Worm (Caenorhabditis elegans) whole organism, late embryonic: Measurements from ENCODE around the gene C55B6.4.

Experiments used
- C08G9.2 ChIP-seq: sonication (generic microtip); optimal IDR thresholded peaks from 2 replicates; lab custom pipeline; 2016; ENCODE audit warnings: mild to moderate bottlenecking, missing genetic modification characterization, moderate library complexity, missing compliant biosample characterization
- F13H6.1 ChIP-seq: sonication (generic microtip); optimal IDR thresholded peaks from 2 replicates; lab custom pipeline; 2016; ENCODE audit warnings: missing genetic modification characterization, missing compliant biosample characterization
- K02D7.2 ChIP-seq: sonication (generic microtip); optimal IDR thresholded peaks from 2 replicates; lab custom pipeline; 2017; ENCODE audit warnings: mild to moderate bottlenecking, missing genetic modification characterization, missing compliant biosample characterization
- T23F11.4 ChIP-seq: fragments of 200-800 bp; sonication (Bioruptor generic); optimal IDR thresholded peaks from 2 replicates; lab custom pipeline; 2018; ENCODE audit warnings: mild to moderate bottlenecking, missing genetic modification characterization, missing compliant biosample characterization
- ahr-1 ChIP-seq: sonication (generic microtip); optimal IDR thresholded peaks from 2 replicates; lab custom pipeline; 2016; ENCODE audit warnings: missing genetic modification characterization, missing compliant biosample characterization
- ama-1 ChIP-seq: fragments of 150-350 bp; optimal IDR thresholded peaks from 2 replicates; lab custom pipeline; 2014
- ceh-18 ChIP-seq: sonication (generic microtip); optimal IDR thresholded peaks from 2 replicates; lab custom pipeline; 2016; ENCODE audit warnings: missing genetic modification characterization, missing compliant biosample characterization
- ceh-2 ChIP-seq: sonication (generic microtip); optimal IDR thresholded peaks from 2 replicates; lab custom pipeline; 2016; ENCODE audit warnings: missing genotype, missing genetic modification characterization, missing compliant biosample characterization
- ceh-22 ChIP-seq: sonication (generic microtip); optimal IDR thresholded peaks from 2 replicates; lab custom pipeline; 2017; ENCODE audit warnings: missing biosample characterization, missing genetic modification characterization
- ceh-24 ChIP-seq: sonication (generic microtip); optimal IDR thresholded peaks from 2 replicates; lab custom pipeline; 2016; ENCODE audit warnings: mild to moderate bottlenecking, missing genetic modification characterization, missing compliant biosample characterization
- ceh-30 ChIP-seq: fragments of 150-350 bp; optimal IDR thresholded peaks from 2 replicates; lab custom pipeline; 2014; ENCODE audit warnings: missing biosample characterization, missing genetic modification characterization
- ceh-34 ChIP-seq: sonication (generic microtip); optimal IDR thresholded peaks from 2 replicates; lab custom pipeline; 2016; ENCODE audit warnings: mild to moderate bottlenecking, missing genetic modification characterization, missing compliant biosample characterization
- ceh-45 ChIP-seq: fragments of 200-800 bp; sonication (Bioruptor generic); IDR thresholded peaks from 2 replicates; pipeline ENCODE4 v1.3.6; 2022; ENCODE audit warnings: missing genetic modification reagents, missing genetic modification characterization, missing compliant biosample characterization
- ceh-6 ChIP-seq: fragments of 200-800 bp; sonication (Bioruptor generic); optimal IDR thresholded peaks from 2 replicates; lab custom pipeline; 2018; ENCODE audit warnings: mild to moderate bottlenecking, missing genetic modification characterization, missing compliant biosample characterization
- ceh-9 ChIP-seq: sonication (generic microtip); optimal IDR thresholded peaks from 2 replicates; lab custom pipeline; 2016; ENCODE audit warnings: mild to moderate bottlenecking, missing genetic modification characterization, inconsistent platforms, missing compliant biosample characterization
- dmd-4 ChIP-seq: sonication (generic microtip); optimal IDR thresholded peaks from 2 replicates; lab custom pipeline; 2016; ENCODE audit warnings: borderline replicate concordance, missing genetic modification characterization, missing compliant biosample characterization
- dve-1 ChIP-seq: sonication (generic microtip); optimal IDR thresholded peaks from 2 replicates; lab custom pipeline; 2017; ENCODE audit warnings: antibody characterized with exemption, mild to moderate bottlenecking, missing genetic modification characterization, missing compliant biosample characterization
- elt-2 ChIP-seq: sonication (generic microtip); optimal IDR thresholded peaks from 2 replicates; lab custom pipeline; 2016; ENCODE audit warnings: missing genetic modification reagents, missing genetic modification characterization, missing compliant biosample characterization
- ets-4 ChIP-seq: sonication (generic microtip); optimal IDR thresholded peaks from 2 replicates; lab custom pipeline; 2016; ENCODE audit warnings: missing genetic modification characterization, missing compliant biosample characterization
- eyg-1 ChIP-seq: sonication (generic microtip); optimal IDR thresholded peaks from 2 replicates; lab custom pipeline; 2016; ENCODE audit warnings: missing genotype, missing genetic modification characterization, missing compliant biosample characterization
- fax-1 ChIP-seq: sonication (generic microtip); optimal IDR thresholded peaks from 2 replicates; lab custom pipeline; 2016; ENCODE audit warnings: missing genotype, missing genetic modification characterization, missing compliant biosample characterization
- fkh-10 ChIP-seq: fragments of 150-350 bp; optimal IDR thresholded peaks from 2 replicates; lab custom pipeline; 2014; ENCODE audit warnings: missing biosample characterization, missing genetic modification reagents, missing genetic modification characterization
- fkh-6 ChIP-seq: sonication (generic microtip); optimal IDR thresholded peaks from 2 replicates; lab custom pipeline; 2016; ENCODE audit warnings: missing genetic modification characterization, missing compliant biosample characterization
- hlh-13 ChIP-seq: fragments of 200-800 bp; sonication (Bioruptor generic); optimal IDR thresholded peaks from 2 replicates; lab custom pipeline; 2018; ENCODE audit warnings: mild to moderate bottlenecking, missing genetic modification characterization, missing compliant biosample characterization
- hlh-15 ChIP-seq: sonication (generic microtip); optimal IDR thresholded peaks from 2 replicates; lab custom pipeline; 2016; ENCODE audit warnings: missing genetic modification characterization, missing compliant biosample characterization
- hlh-30 ChIP-seq: sonication (generic microtip); optimal IDR thresholded peaks from 2 replicates; lab custom pipeline; 2017; ENCODE audit warnings: antibody characterized with exemption, missing genetic modification characterization, missing compliant biosample characterization; ENCODE audit not compliant: insufficient read depth
- hlh-8 ChIP-seq: sonication (generic microtip); optimal IDR thresholded peaks from 2 replicates; lab custom pipeline; 2016; ENCODE audit warnings: missing genotype, missing genetic modification characterization, missing compliant biosample characterization
- lin-11 ChIP-seq: fragments of 200-800 bp; sonication (Bioruptor generic); optimal IDR thresholded peaks from 2 replicates; lab custom pipeline; 2018; ENCODE audit warnings: mild to moderate bottlenecking, missing genetic modification characterization, missing compliant biosample characterization
- madf-2 ChIP-seq: sonication (generic microtip); optimal IDR thresholded peaks from 2 replicates; lab custom pipeline; 2017; ENCODE audit warnings: missing genetic modification characterization, missing compliant biosample characterization
- mec-3 ChIP-seq: sonication (generic microtip); optimal IDR thresholded peaks from 2 replicates; lab custom pipeline; 2016; ENCODE audit warnings: borderline replicate concordance, missing genetic modification characterization, missing compliant biosample characterization
- nfya-1 ChIP-seq: sonication (generic microtip); optimal IDR thresholded peaks from 2 replicates; lab custom pipeline; 2017; ENCODE audit warnings: missing genetic modification characterization, mild to moderate bottlenecking, missing compliant biosample characterization, antibody characterized with exemption, moderate library complexity
- nhr-232 ChIP-seq: sonication (generic microtip); optimal IDR thresholded peaks from 2 replicates; lab custom pipeline; 2016; ENCODE audit warnings: missing genetic modification characterization, missing compliant biosample characterization
- npax-4 ChIP-seq: sonication (generic microtip); optimal IDR thresholded peaks from 2 replicates; lab custom pipeline; 2016; ENCODE audit warnings: missing genetic modification characterization, missing compliant biosample characterization
- odd-2 ChIP-seq: sonication (generic microtip); optimal IDR thresholded peaks from 2 replicates; lab custom pipeline; 2017; ENCODE audit warnings: antibody characterized with exemption, mild to moderate bottlenecking, missing genetic modification characterization, missing compliant biosample characterization
- pat-9 ChIP-seq: fragments of 200-800 bp; sonication (Bioruptor generic); optimal IDR thresholded peaks from 2 replicates; lab custom pipeline; 2018; ENCODE audit warnings: mild to moderate bottlenecking, missing genetic modification characterization, moderate library complexity, missing compliant biosample characterization
- pha-2 ChIP-seq: sonication (generic microtip); optimal IDR thresholded peaks from 2 replicates; lab custom pipeline; 2017; ENCODE audit warnings: mild to moderate bottlenecking, missing genetic modification characterization, missing compliant biosample characterization
- pha-4 ChIP-seq: fragments of 150-350 bp; optimal IDR thresholded peaks from 2 replicates; lab custom pipeline; 2018; ENCODE audit warnings: missing biosample characterization, missing genetic modification reagents, missing genetic modification characterization
- pros-1 ChIP-seq: fragments of 150-350 bp; optimal IDR thresholded peaks from 2 replicates; lab custom pipeline; 2014; ENCODE audit warnings: missing biosample characterization, missing genetic modification reagents, missing genetic modification characterization
- ref-2 ChIP-seq: sonication (generic microtip); optimal IDR thresholded peaks from 2 replicates; lab custom pipeline; 2016; ENCODE audit warnings: missing genetic modification characterization, missing compliant biosample characterization
- rnt-1 ChIP-seq: sonication (generic microtip); optimal IDR thresholded peaks from 2 replicates; lab custom pipeline; 2016; ENCODE audit warnings: missing genetic modification characterization, missing compliant biosample characterization
- sdc-2 ChIP-seq: sonication (generic microtip); optimal IDR thresholded peaks from 2 replicates; lab custom pipeline; 2016; ENCODE audit warnings: missing genotype, missing genetic modification characterization, missing compliant biosample characterization
- sox-2 ChIP-seq: fragments of 200-800 bp; sonication (Bioruptor generic); IDR thresholded peaks from 2 replicates; pipeline ENCODE4 v1.3.6; 2022; ENCODE audit warnings: missing genetic modification reagents, missing genetic modification characterization, missing compliant biosample characterization
- syd-9 ChIP-seq: sonication (generic microtip); optimal IDR thresholded peaks from 2 replicates; lab custom pipeline; 2016; ENCODE audit warnings: mild to moderate bottlenecking, missing genetic modification characterization, moderate library complexity, missing compliant biosample characterization
- ttx-3 ChIP-seq: sonication (generic microtip); optimal IDR thresholded peaks from 2 replicates; lab custom pipeline; 2016; ENCODE audit warnings: missing genetic modification reagents, missing genetic modification characterization, missing compliant biosample characterization
- unc-3 ChIP-seq, 2 experiments: fragments of 200-800 bp in 1 of 2; sonication (Bioruptor generic) in 1 of 2; sonication (generic microtip) in 1 of 2; conservative IDR thresholded peaks in 1 of 2; optimal IDR thresholded peaks in 1 of 2; 2 replicates each; pipeline versions ENCODE4 v1.3.6 to Lab custom; 2016 to 2022; ENCODE audit warnings: missing compliant biosample characterization in 2 of 2, missing genetic modification characterization in 2 of 2, missing genetic modification reagents in 1 of 2
- unc-55 ChIP-seq: sonication (generic microtip); optimal IDR thresholded peaks from 2 replicates; lab custom pipeline; 2017; ENCODE audit warnings: missing biosample characterization, missing genetic modification reagents, missing genetic modification characterization
- unc-86 ChIP-seq: sonication (generic microtip); optimal IDR thresholded peaks from 2 replicates; lab custom pipeline; 2016; ENCODE audit warnings: missing genetic modification characterization, missing compliant biosample characterization
- zip-5 ChIP-seq: sonication (generic microtip); optimal IDR thresholded peaks from 2 replicates; lab custom pipeline; 2016; ENCODE audit warnings: missing genetic modification characterization, missing compliant biosample characterization
- ztf-16 ChIP-seq: sonication (generic microtip); optimal IDR thresholded peaks from 2 replicates; lab custom pipeline; 2017; ENCODE audit warnings: missing genetic modification characterization, missing compliant biosample characterization

The C55B6.4 gene

ce11 chrX:7191882-7192281 lies 4.4 kb upstream of the C55B6.4 start, which contains the start of gene C55B6.7:
C55B6.7 (minus strand) TSS chrX:7191982.
- TF ChIP-seq hlh-30 (tag; lab: Kevin White, UChicago) (no peak), pros-1 (tag; lab: Kevin White, UChicago) (no peak), ceh-45 (GFP tag; lab: Robert Waterston, UW) (no peak), ceh-18 (tag; lab: Kevin White, UChicago) (no peak), unc-86 (tag; lab: Kevin White, UChicago) (no peak), unc-55 (GFP tag; lab: Kevin White, UChicago) (no peak), lin-11 (tag; lab: Kevin White, UChicago) (no peak), eyg-1 (tag; lab: Kevin White, UChicago) (no peak), zip-5 (no peak), ref-2 (no peak), ceh-22 (tag; lab: Kevin White, UChicago) (no peak), ets-4 (tag; lab: Kevin White, UChicago) (no peak), F13H6.1 (tag; lab: Kevin White, UChicago) (no peak), hlh-15 (tag; lab: Kevin White, UChicago) (no peak), ceh-34 (tag; lab: Kevin White, UChicago) (no peak)

- TF ChIP-seq odd-2 = no peak
- TF ChIP-seq hlh-13 = no peak
- no peak for TF ChIP-seq fkh-6 (tag; lab: Kevin White, UChicago)
- TF ChIP-seq syd-9 (tag; lab: Kevin White, UChicago) = no peak
- TF ChIP-seq ceh-45 (GFP tag; lab: Robert Waterston, UW) = no peak
- no peak for TF ChIP-seq npax-4
- TF ChIP-seq C08G9.2 (tag; lab: Kevin White, UChicago) = no peak
- no peak for TF ChIP-seq ceh-2
- TF ChIP-seq eyg-1 (tag; lab: Kevin White, UChicago) = no peak
- TF ChIP-seq lin-11 (tag; lab: Kevin White, UChicago) = no peak
- no peak for TF ChIP-seq ahr-1 (tag; lab: Kevin White, UChicago)
- TF ChIP-seq zip-5 = no peak
- TF ChIP-seq dmd-4 = no peak
- TF ChIP-seq elt-2 (tag; lab: Kevin White, UChicago) = peak; percentile 32
- no peak for TF ChIP-seq hlh-30 (tag; lab: Kevin White, UChicago)
- TF ChIP-seq ceh-24 (tag; lab: Kevin White, UChicago) = no peak
- TF ChIP-seq ref-2 = no peak
- TF ChIP-seq T23F11.4 (GFP tag; lab: Kevin White, UChicago) = no peak
- TF ChIP-seq ceh-30 = no peak
- no peak for TF ChIP-seq nhr-232 (tag; lab: Kevin White, UChicago)
- TF ChIP-seq unc-55 (GFP tag; lab: Kevin White, UChicago) = no peak
- TF ChIP-seq ceh-6 (GFP tag; lab: Kevin White, UChicago) = no peak
- TF ChIP-seq ama-1 (lab: Kevin White, UChicago) = no peak
- TF ChIP-seq pha-2 (tag; lab: Kevin White, UChicago) = no peak
- TF ChIP-seq ceh-9 (tag; lab: Kevin White, UChicago) = no peak
- TF ChIP-seq fkh-10 (GFP tag; lab: Kevin White, UChicago) = no peak
- TF ChIP-seq K02D7.2 (tag; lab: Kevin White, UChicago) = no peak
- no peak for TF ChIP-seq F13H6.1 (tag; lab: Kevin White, UChicago)
- TF ChIP-seq unc-3 (GFP tag; conservative IDR thresholded peaks at IDR 0.05; lab: Robert Waterston, UW) = no peak
- no peak for TF ChIP-seq unc-3 (tag; optimal IDR thresholded peaks at IDR 0.05; lab: Kevin White, UChicago)
- peak; percentile 98 for TF ChIP-seq sdc-2
- no peak for TF ChIP-seq rnt-1 (tag; lab: Kevin White, UChicago)
- peak; percentile 6 for TF ChIP-seq ceh-34 (tag; lab: Kevin White, UChicago)
- no peak for TF ChIP-seq ztf-16 (tag; lab: Kevin White, UChicago)
- TF ChIP-seq dve-1 (tag; lab: Kevin White, UChicago) = peak; percentile 30
- no peak for TF ChIP-seq sox-2 (GFP tag; lab: Robert Waterston, UW)
- peak; percentile 8 for TF ChIP-seq ceh-18 (tag; lab: Kevin White, UChicago)
- no peak for TF ChIP-seq hlh-15 (tag; lab: Kevin White, UChicago)
- no peak for TF ChIP-seq mec-3
- no peak for TF ChIP-seq hlh-8 (tag; lab: Kevin White, UChicago)
- peak; percentile 26 for TF ChIP-seq nfya-1 (tag; lab: Kevin White, UChicago)
- no peak for TF ChIP-seq unc-86 (tag; lab: Kevin White, UChicago)
- TF ChIP-seq ttx-3 (tag; lab: Kevin White, UChicago) = no peak
- no peak for TF ChIP-seq fax-1 (tag; lab: Kevin White, UChicago)
- TF ChIP-seq pat-9 (tag; lab: Kevin White, UChicago) = no peak
- TF ChIP-seq madf-2 = no peak
- TF ChIP-seq pha-4 (tag; lab: Kevin White, UChicago) = no peak
Observed at ce11 chrX:7181627-7182026, 5.9 kb downstream of the C55B6.4 start.
